Fruit fly (Drosophila melanogaster): ENCODE results near the gene chrb.

DNA sequence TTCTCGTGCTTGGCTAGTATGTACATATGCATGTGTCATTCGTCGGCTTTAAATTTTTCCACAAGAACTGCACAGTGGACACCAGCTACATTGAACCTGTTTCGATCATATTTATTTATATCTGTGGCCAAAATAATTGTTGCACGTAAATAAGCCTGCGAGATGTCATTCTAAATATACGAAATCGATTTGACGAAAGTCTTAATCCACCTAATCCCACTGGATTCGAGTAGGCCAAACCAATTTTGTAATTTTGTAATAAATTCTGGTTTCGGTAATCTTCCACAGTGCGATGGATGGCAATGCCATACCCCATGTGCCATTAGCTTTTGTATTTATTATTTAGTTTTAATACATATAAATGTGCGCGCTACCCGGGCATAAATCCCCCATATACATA, 55.6 kb downstream of the chrb start:
- TF ChIP-seq psq (optimal IDR thresholded peaks at IDR 0.05) = no peak
- no peak for TF ChIP-seq usp (GFP tag; optimal IDR thresholded peaks at IDR 0.05)

Data from whole organism.